Worm (Caenorhabditis elegans) whole organism, L4/young adult: ENCODE data around the gene clec-26.

Source experiments
- dao-5 ChIP-seq: sonication (generic microtip); optimal IDR thresholded peaks from 2 replicates; lab custom pipeline; 2016; ENCODE audit warnings: missing genotype, missing genetic modification characterization, moderate library complexity, missing compliant biosample characterization
- him-1 ChIP-seq: sonication (generic microtip); optimal IDR thresholded peaks from 2 replicates; lab custom pipeline; 2016; ENCODE audit warnings: missing genotype, missing genetic modification reagents, missing genetic modification characterization, missing compliant biosample characterization

- no peak for TF ChIP-seq him-1 (tag; lab: Kevin White, UChicago)
- TF ChIP-seq dao-5, result no peak
Measured at ce11 chrV:16808168-16808567, 40.2 kb upstream of the clec-26 start.
